Worm (Caenorhabditis elegans) whole organism, young adult: Measurements from ENCODE around the gene skr-17.

Experiments
- athp-1 ChIP-seq: sonication (generic microtip); optimal IDR thresholded peaks from 2 replicates; lab custom pipeline; 2017; ENCODE audit warnings: mild to moderate bottlenecking, missing genetic modification characterization, missing compliant biosample characterization
- attf-3 ChIP-seq: fragments of 200-800 bp; sonication (Bioruptor generic); conservative IDR thresholded peaks from 2 replicates; pipeline ENCODE4 v1.3.6; 2022; ENCODE audit warnings: missing genetic modification reagents, missing genetic modification characterization, missing compliant biosample characterization
- ceh-40 ChIP-seq: fragments of 200-800 bp; sonication (Bioruptor generic); IDR thresholded peaks from 2 replicates; pipeline ENCODE4 v1.3.6; 2022; ENCODE audit warnings: missing genetic modification characterization, missing compliant biosample characterization
- hlh-26 ChIP-seq: fragments of 200-800 bp; sonication (Bioruptor generic); conservative IDR thresholded peaks from 2 replicates; pipeline ENCODE4 v1.3.6; 2022; ENCODE audit warnings: missing genetic modification reagents, missing genetic modification characterization, missing compliant biosample characterization
- lsl-1 ChIP-seq: fragments of 200-800 bp; sonication (Bioruptor generic); optimal IDR thresholded peaks from 2 replicates; lab custom pipeline; 2018; ENCODE audit warnings: mild to moderate bottlenecking, missing genetic modification characterization, moderate library complexity, missing compliant biosample characterization
- snpc-4 ChIP-seq, 5 experiments: fragments of 150-350 bp in 1 of 5; sonication (generic microtip) in 4 of 5; optimal IDR thresholded peaks; 2 replicates each; lab custom pipeline; 2014 to 2018; ENCODE audit warnings: missing genetic modification characterization in 5 of 5, missing biosample characterization in 3 of 5, antibody characterized with exemption in 2 of 5, mild to moderate bottlenecking in 2 of 5, missing compliant biosample characterization in 2 of 5, missing genotype in 2 of 5, moderate library complexity in 2 of 5, missing genetic modification reagents in 1 of 5
- sptf-2 ChIP-seq: fragments of 200-800 bp; sonication (Bioruptor generic); optimal IDR thresholded peaks from 2 replicates; lab custom pipeline; 2018; ENCODE audit warnings: mild to moderate bottlenecking, missing genetic modification characterization, missing compliant biosample characterization
- xnd-1 ChIP-seq: sonication (generic microtip); optimal IDR thresholded peaks from 2 replicates; lab custom pipeline; 2016; ENCODE audit warnings: missing genotype, missing genetic modification reagents, missing genetic modification characterization, missing compliant biosample characterization
- ztf-28 ChIP-seq: fragments of 200-800 bp; sonication (Bioruptor generic); IDR thresholded peaks from 2 replicates; pipeline ENCODE4 v1.3.6; 2022; ENCODE audit warnings: missing genetic modification reagents, missing genetic modification characterization, missing compliant biosample characterization

ce11 chrII:7810162-7810868 is 27.0 kb downstream of the skr-17 start:
- TF ChIP-seq ceh-40 (GFP tag; lab: Robert Waterston, UW) (no peak), snpc-4 (GFP tag; optimal IDR thresholded peaks at IDR 0.05; lab: Kevin White, UChicago) (no peak), snpc-4 (tag; optimal IDR thresholded peaks at IDR 0.05; lab: Kevin White, UChicago) (no peak), sptf-2 (GFP tag; lab: Kevin White, UChicago) (no peak), xnd-1 (tag; lab: Kevin White, UChicago) (no peak), athp-1 (tag; lab: Kevin White, UChicago) (no peak), attf-3 (GFP tag; lab: Robert Waterston, UW) (no peak), lsl-1 (GFP tag; lab: Kevin White, UChicago) (no peak), hlh-26 (GFP tag; lab: Robert Waterston, UW) (no peak), ztf-28 (GFP tag; lab: Robert Waterston, UW) (no peak)
